Fruit fly (Drosophila melanogaster) whole organism, embryonic: ENCODE data around the gene CtBP.
A peak's percentile ranks its signal among the peaks of the same experiment; 100 is the strongest.

Experiments used
- Abd-B ChIP-seq: fragments of 200-800 bp; sonication (Bioruptor generic); optimal IDR thresholded peaks from 2 replicates; lab custom pipeline; 2018; ENCODE audit warnings: missing biosample characterization, mild to moderate bottlenecking, missing genetic modification characterization, moderate library complexity
- BEAF-32 ChIP-seq: fragments of 200-800 bp; sonication (Bioruptor generic); optimal IDR thresholded peaks from 3 replicates; lab custom pipeline; 2017; ENCODE audit warnings: missing biosample characterization, missing genetic modification characterization, mild to moderate bottlenecking, moderate library complexity, missing genetic modification reagents
- CG10209 ChIP-seq: fragments of 200-800 bp; sonication (Bioruptor generic); optimal IDR thresholded peaks from 3 replicates; lab custom pipeline; 2017; ENCODE audit warnings: missing biosample characterization, mild to moderate bottlenecking, missing genetic modification characterization, missing genetic modification reagents
- CG10274 ChIP-seq: fragments of 200-800 bp; sonication (Bioruptor generic); optimal IDR thresholded peaks from 3 replicates; lab custom pipeline; 2017; ENCODE audit warnings: missing biosample characterization, mild to moderate bottlenecking, missing genetic modification characterization
- CG10979 ChIP-seq: fragments of 200-800 bp; sonication (Bioruptor generic); optimal IDR thresholded peaks from 2 replicates; lab custom pipeline; 2018; ENCODE audit warnings: missing biosample characterization, mild to moderate bottlenecking, missing genetic modification characterization, moderate library complexity
- CG11456 ChIP-seq: fragments of 200-800 bp; sonication (Bioruptor generic); IDR thresholded peaks from 3 replicates; pipeline ENCODE4 v1.3.6; 2022; ENCODE audit warnings: missing biosample characterization, missing genetic modification characterization
- CG12236 ChIP-seq: fragments of 200-800 bp; sonication (Bioruptor generic); optimal IDR thresholded peaks from 2 replicates; lab custom pipeline; 2016; ENCODE audit warnings: missing biosample characterization, missing genetic modification characterization
- CG1233 ChIP-seq: fragments of 200-800 bp; sonication (Bioruptor generic); optimal IDR thresholded peaks from 4 replicates; lab custom pipeline; 2018; ENCODE audit warnings: missing biosample characterization, mild to moderate bottlenecking, missing genetic modification characterization
- CG12744 ChIP-seq: fragments of 200-800 bp; sonication (Bioruptor generic); optimal IDR thresholded peaks from 2 replicates; lab custom pipeline; 2016; ENCODE audit warnings: missing biosample characterization, missing genetic modification characterization
- CG1529 ChIP-seq: fragments of 200-800 bp; sonication (Bioruptor generic); optimal IDR thresholded peaks from 3 replicates; lab custom pipeline; 2018; ENCODE audit warnings: missing biosample characterization, missing genetic modification characterization
- CG15514 ChIP-seq: fragments of 200-800 bp; sonication (Bioruptor generic); optimal IDR thresholded peaks from 3 replicates; lab custom pipeline; 2017; ENCODE audit warnings: missing biosample characterization, missing genetic modification characterization, mild to moderate bottlenecking, moderate library complexity, missing genetic modification reagents
- CG17385 ChIP-seq: fragments of 200-800 bp; sonication (Bioruptor generic); optimal IDR thresholded peaks from 3 replicates; lab custom pipeline; 2018; ENCODE audit warnings: missing biosample characterization, mild to moderate bottlenecking, missing genetic modification characterization
- CG18599 ChIP-seq: fragments of 200-800 bp; sonication (Bioruptor generic); optimal IDR thresholded peaks from 3 replicates; lab custom pipeline; 2017; ENCODE audit warnings: missing biosample characterization, missing genetic modification characterization, mild to moderate bottlenecking, moderate library complexity, missing genetic modification reagents
- CG2199 ChIP-seq: fragments of 200-800 bp; sonication (Bioruptor generic); IDR thresholded peaks from 3 replicates; pipeline ENCODE4 v1.3.6; 2022; ENCODE audit warnings: missing biosample characterization, missing genetic modification characterization
- CG32532 ChIP-seq: fragments of 200-800 bp; sonication (Bioruptor generic); IDR thresholded peaks from 2 replicates; pipeline ENCODE4 v1.3.6; 2022; ENCODE audit warnings: missing biosample characterization, missing genetic modification characterization
- CG32767 ChIP-seq: fragments of 200-800 bp; sonication (Bioruptor generic); IDR thresholded peaks from 2 replicates; pipeline ENCODE4 v1.3.6; 2022; ENCODE audit warnings: missing biosample characterization, missing genetic modification characterization
- CG4282 ChIP-seq: fragments of 200-800 bp; sonication (Bioruptor generic); optimal IDR thresholded peaks from 2 replicates; lab custom pipeline; 2016; ENCODE audit warnings: missing biosample characterization, missing genetic modification characterization
- CG4854 ChIP-seq: fragments of 200-800 bp; sonication (Bioruptor generic); optimal IDR thresholded peaks from 2 replicates; lab custom pipeline; 2016; ENCODE audit warnings: missing biosample characterization, missing genetic modification characterization, inconsistent platforms
- CG9437 ChIP-seq: fragments of 200-800 bp; sonication (Bioruptor generic); optimal IDR thresholded peaks from 2 replicates; lab custom pipeline; 2018; ENCODE audit warnings: missing biosample characterization, mild to moderate bottlenecking, missing genetic modification characterization
- Dad ChIP-seq: fragments of 200-800 bp; sonication (Bioruptor generic); optimal IDR thresholded peaks from 3 replicates; lab custom pipeline; 2016; ENCODE audit warnings: missing biosample characterization, missing genetic modification characterization
- Fer2 ChIP-seq: fragments of 200-800 bp; sonication (Bioruptor generic); optimal IDR thresholded peaks from 2 replicates; lab custom pipeline; 2018; ENCODE audit warnings: missing biosample characterization, mild to moderate bottlenecking, missing genetic modification characterization, moderate library complexity
- HLH3B ChIP-seq: fragments of 200-800 bp; sonication (Bioruptor generic); IDR thresholded peaks from 2 replicates; pipeline ENCODE4 v1.3.6; 2022; ENCODE audit warnings: missing biosample characterization, missing genetic modification characterization
- HLH54F ChIP-seq: fragments of 200-800 bp; sonication (Bioruptor generic); optimal IDR thresholded peaks from 3 replicates; lab custom pipeline; 2016; ENCODE audit warnings: missing biosample characterization, missing genetic modification characterization
- HLHmδ ChIP-seq: fragments of 200-800 bp; sonication (Bioruptor generic); optimal IDR thresholded peaks from 2 replicates; lab custom pipeline; 2018; ENCODE audit warnings: missing biosample characterization, mild to moderate bottlenecking, missing genetic modification characterization, moderate library complexity
- Kr ChIP-seq: fragments of 200-800 bp; sonication (Bioruptor generic); optimal IDR thresholded peaks from 2 replicates; lab custom pipeline; 2017; ENCODE audit warnings: missing biosample characterization, mild to moderate bottlenecking, missing genetic modification characterization
- Oaz ChIP-seq: fragments of 200-800 bp; sonication (Bioruptor generic); IDR thresholded peaks from 2 replicates; pipeline ENCODE4 v1.3.6; 2022; ENCODE audit warnings: missing biosample characterization, missing genetic modification characterization
- Oli ChIP-seq: fragments of 200-800 bp; sonication (Bioruptor generic); optimal IDR thresholded peaks from 2 replicates; lab custom pipeline; 2018; ENCODE audit warnings: missing biosample characterization, mild to moderate bottlenecking, missing genetic modification characterization, moderate library complexity
- Rfx ChIP-seq: fragments of 200-800 bp; sonication (Bioruptor generic); IDR thresholded peaks from 2 replicates; pipeline ENCODE4 v1.3.6; 2022; ENCODE audit warnings: missing biosample characterization, missing genetic modification characterization
- Rx ChIP-seq: fragments of 200-800 bp; sonication (Bioruptor generic); IDR thresholded peaks from 2 replicates; pipeline ENCODE4 v1.3.6; 2022; ENCODE audit warnings: missing biosample characterization, missing genetic modification characterization
- Scr ChIP-seq: fragments of 200-800 bp; sonication (Bioruptor generic); IDR thresholded peaks from 2 replicates; pipeline ENCODE4 v1.3.6; 2022; ENCODE audit warnings: missing biosample characterization, missing genetic modification characterization; ENCODE audit not compliant: partially characterized antibody
- Spps ChIP-seq: fragments of 200-800 bp; sonication (Bioruptor generic); optimal IDR thresholded peaks from 2 replicates; lab custom pipeline; 2018; ENCODE audit warnings: missing biosample characterization, mild to moderate bottlenecking, missing genetic modification characterization
- Stat92E ChIP-seq, 3 experiments: fragments of >200 bp in 2 of 3; fragments of 200-800 bp in 1 of 3; sonication (Bioruptor generic) in 1 of 3; optimal IDR thresholded peaks; 2 replicates each; lab custom pipeline; 2017 to 2019; ENCODE audit warnings: missing biosample characterization in 3 of 3, missing genetic modification characterization in 3 of 3, mild to moderate bottlenecking in 1 of 3, moderate library complexity in 1 of 3
- Usf ChIP-seq: fragments of 200-800 bp; sonication (Bioruptor generic); optimal IDR thresholded peaks from 2 replicates; lab custom pipeline; 2017; ENCODE audit warnings: missing genotype, missing biosample characterization, missing genetic modification characterization
- YL-1 ChIP-seq: fragments of 200-800 bp; sonication (Bioruptor generic); optimal IDR thresholded peaks from 3 replicates; lab custom pipeline; 2017; ENCODE audit warnings: missing biosample characterization, mild to moderate bottlenecking, missing genetic modification characterization
- ash1 ChIP-seq: fragments of 200-800 bp; sonication (Bioruptor generic); optimal IDR thresholded peaks from 2 replicates; lab custom pipeline; 2018; ENCODE audit warnings: missing biosample characterization, mild to moderate bottlenecking, missing genetic modification characterization
- ato ChIP-seq: fragments of 200-800 bp; sonication (Bioruptor generic); IDR thresholded peaks from 2 replicates; pipeline ENCODE4 v1.3.6; 2022; ENCODE audit warnings: missing biosample characterization, missing genetic modification characterization; ENCODE audit not compliant: partially characterized antibody
- bigmax ChIP-seq: fragments of 200-800 bp; sonication (Bioruptor generic); optimal IDR thresholded peaks from 2 replicates; lab custom pipeline; 2018; ENCODE audit warnings: missing biosample characterization, mild to moderate bottlenecking, missing genetic modification characterization
- grn ChIP-seq: fragments of 200-800 bp; sonication (Bioruptor generic); optimal IDR thresholded peaks from 3 replicates; lab custom pipeline; 2017; ENCODE audit warnings: missing biosample characterization, missing genetic modification characterization
- hth ChIP-seq: fragments of >200 bp; optimal IDR thresholded peaks from 2 replicates; lab custom pipeline; 2017; ENCODE audit warnings: inconsistent platforms
- ind ChIP-seq: fragments of 200-800 bp; sonication (Bioruptor generic); optimal IDR thresholded peaks from 3 replicates; lab custom pipeline; 2016; ENCODE audit warnings: missing biosample characterization, missing genetic modification characterization
- jing ChIP-seq: fragments of 200-800 bp; sonication (Bioruptor generic); optimal IDR thresholded peaks from 2 replicates; lab custom pipeline; 2018; ENCODE audit warnings: missing biosample characterization, mild to moderate bottlenecking, missing genetic modification characterization
- kah ChIP-seq: fragments of 200-800 bp; sonication (Bioruptor generic); optimal IDR thresholded peaks from 2 replicates; lab custom pipeline; 2018; ENCODE audit warnings: missing biosample characterization, mild to moderate bottlenecking, missing genetic modification characterization
- peb ChIP-seq: fragments of 200-800 bp; sonication (Bioruptor generic); IDR thresholded peaks from 2 replicates; pipeline ENCODE4 v1.3.6; 2022; ENCODE audit warnings: missing biosample characterization, missing genetic modification characterization
- sc ChIP-seq, 3 experiments: fragments of >200 bp in 2 of 3; fragments of 200-800 bp in 1 of 3; sonication (Bioruptor generic) in 1 of 3; optimal IDR thresholded peaks; 2 replicates in 2 of 3; 3 replicates in 1 of 3; lab custom pipeline; 2017; ENCODE audit warnings: mild to moderate bottlenecking in 1 of 3, missing biosample characterization in 1 of 3, missing genetic modification characterization in 1 of 3, missing genetic modification reagents in 1 of 3
- scrt ChIP-seq: fragments of 200-800 bp; sonication (Bioruptor generic); optimal IDR thresholded peaks from 2 replicates; lab custom pipeline; 2018; ENCODE audit warnings: missing biosample characterization, mild to moderate bottlenecking, missing genetic modification characterization, moderate library complexity
- sd ChIP-seq: fragments of 200-800 bp; sonication (Bioruptor generic); optimal IDR thresholded peaks from 3 replicates; lab custom pipeline; 2018; ENCODE audit warnings: missing biosample characterization, mild to moderate bottlenecking, missing genetic modification characterization, moderate library complexity
- shn ChIP-seq: fragments of 200-800 bp; sonication (Bioruptor generic); optimal IDR thresholded peaks from 3 replicates; lab custom pipeline; 2016; ENCODE audit warnings: missing biosample characterization, missing genetic modification characterization
- tin ChIP-seq: fragments of 200-800 bp; sonication (Bioruptor generic); optimal IDR thresholded peaks from 3 replicates; lab custom pipeline; 2016; ENCODE audit warnings: missing biosample characterization, missing genetic modification characterization
- z ChIP-seq: fragments of 200-800 bp; sonication (Bioruptor generic); IDR thresholded peaks from 3 replicates; pipeline ENCODE4 v1.3.6; 2022; ENCODE audit warnings: missing biosample characterization, missing genetic modification characterization

The CtBP gene

DNA sequence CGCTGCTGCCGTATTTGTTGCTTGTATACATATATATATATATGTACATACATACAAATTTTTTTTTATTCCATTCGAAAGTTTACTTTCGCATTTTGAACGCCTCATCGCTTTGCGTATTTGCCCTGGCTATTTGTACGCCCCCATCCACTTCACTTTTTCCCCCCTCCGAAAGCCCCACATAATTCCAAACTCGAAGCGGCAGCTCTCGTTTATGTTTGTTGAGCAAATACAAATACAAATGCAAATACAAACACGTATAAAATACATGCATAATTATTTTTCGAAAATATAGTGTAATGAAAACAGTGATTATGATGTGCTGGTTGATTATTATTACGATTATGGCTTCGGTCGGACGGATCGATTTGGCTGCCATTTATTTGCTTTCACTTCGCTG, 56.6 kb downstream of the CtBP start (continued):
- TF ChIP-seq Rfx (peak; percentile 47), YL-1 (peak; percentile 45), CG1233 (peak; percentile 97), CG9437 (peak; percentile 27), Fer2 (peak; percentile 82), CG10979 (tag; lab: Kevin White, UChicago) (peak; percentile 83), jing (GFP tag; lab: Kevin White, UChicago) (peak; percentile 77), sc (optimal IDR thresholded peaks at IDR 0.05; lab: Kevin White, UChicago) (no peak), sc (GFP tag; optimal IDR thresholded peaks at IDR 0.05; lab: Kevin White, UChicago) (peak; percentile 93), ato (no peak), grn (GFP tag; lab: Kevin White, UChicago) (peak; percentile 75), Rx (GFP tag; lab: Robert Waterston, UW) (0 out of 2 replicates have a peak, but pooled peaks have one; percentile 16), CG15514 (peak; percentile 76), CG1529 (GFP tag; lab: Kevin White, UChicago) (peak; percentile 90), HLHmδ (peak; percentile 77), hth (no peak), ash1 (peak; percentile 89), Dad (GFP tag; lab: Kevin White, UChicago) (peak; percentile 17), z (0 out of 3 replicates have a peak, but pooled peaks have one; percentile 51), shn (GFP tag; lab: Kevin White, UChicago) (peak; percentile 14), CG17385 (peak; percentile 67), Spps (tag; lab: Kevin White, UChicago) (peak; percentile 95), CG10209 (peak; percentile 92), HLH54F (GFP tag; lab: Kevin White, UChicago) (peak; percentile 12), peb (GFP tag; lab: Robert Waterston, UW) (peak; percentile 31; the same call in 1 of the 2 replicates), CG12236 (GFP tag; lab: Kevin White, UChicago) (peak; percentile 87), sd (tag; lab: Kevin White, UChicago) (no peak), CG4282 (peak; percentile 22), tin (GFP tag; lab: Kevin White, UChicago) (peak; percentile 51), CG11456 (GFP tag; lab: Robert Waterston, UW) (no peak; the same call in 2 of the 3 replicates), Oaz (GFP tag; lab: Robert Waterston, UW) (no peak), Stat92E (GFP tag; optimal IDR thresholded peaks at IDR 0.05; lab: Kevin White, UChicago) (peak in 1 of 3 experiments; percentile 7), ind (GFP tag; lab: Kevin White, UChicago) (peak; percentile 52), CG12744 (GFP tag; lab: Kevin White, UChicago) (peak; percentile 64), BEAF-32 (GFP tag; lab: Kevin White, UChicago) (no peak), HLH3B (GFP tag; lab: Robert Waterston, UW) (peak; percentile 83), kah (GFP tag; lab: Kevin White, UChicago) (peak; percentile 82), CG4854 (GFP tag; lab: Kevin White, UChicago) (peak; percentile 80), Abd-B (peak; percentile 49), bigmax (GFP tag; lab: Kevin White, UChicago) (peak; percentile 68), Scr (GFP tag; lab: Robert Waterston, UW) (no peak), Kr (peak; percentile 97), Oli (tag; lab: Kevin White, UChicago) (peak; percentile 83), CG18599 (GFP tag; lab: Kevin White, UChicago) (peak; percentile 88), CG32532 (no peak), scrt (GFP tag; lab: Kevin White, UChicago) (peak; percentile 80), CG2199 (GFP tag; lab: Robert Waterston, UW) (peak; percentile 59; the same call in 1 of the 3 replicates), CG32767 (GFP tag; lab: Robert Waterston, UW) (peak; percentile 38; the same call in 1 of the 2 replicates), Usf (GFP tag; lab: Kevin White, UChicago) (peak; percentile 40), CG10274 (peak; percentile 66)
